Worm (Caenorhabditis elegans) whole organism, L4 larva: ENCODE results near the gene timm-17B.1.

Source experiments
- R02D3.7 ChIP-seq: fragments of 150-350 bp; sonication (generic microtip); optimal IDR thresholded peaks from 3 replicates; lab custom pipeline; 2014; ENCODE audit warnings: missing biosample characterization, missing genetic modification characterization
- ceh-44 ChIP-seq: fragments of 200-800 bp; sonication (Bioruptor generic); IDR thresholded peaks from 2 replicates; pipeline ENCODE4 v1.3.6; 2022; ENCODE audit warnings: missing genetic modification reagents, missing genetic modification characterization, missing compliant biosample characterization
- ceh-82 ChIP-seq: sonication (generic microtip); optimal IDR thresholded peaks from 2 replicates; lab custom pipeline; 2017; ENCODE audit warnings: missing biosample characterization, missing genetic modification characterization
- duxl-1 ChIP-seq: sonication (generic microtip); optimal IDR thresholded peaks from 2 replicates; lab custom pipeline; 2016; ENCODE audit warnings: mild to moderate bottlenecking, missing genetic modification characterization, moderate library complexity, missing compliant biosample characterization; ENCODE audit not compliant: poor library complexity
- dve-1 ChIP-seq: sonication (generic microtip); optimal IDR thresholded peaks from 2 replicates; lab custom pipeline; 2017; ENCODE audit warnings: antibody characterized with exemption, mild to moderate bottlenecking, missing genetic modification characterization, missing compliant biosample characterization; ENCODE audit not compliant: insufficient read depth
- egl-27 ChIP-seq: sonication (generic microtip); optimal IDR thresholded peaks from 3 replicates; lab custom pipeline; 2017; ENCODE audit warnings: missing biosample characterization, missing genetic modification reagents, missing genetic modification characterization
- hif-1 ChIP-seq, 2 experiments: sonication (generic microtip); optimal IDR thresholded peaks; 2 replicates each; lab custom pipeline; 2016 to 2017; ENCODE audit warnings: missing compliant biosample characterization in 2 of 2, missing genetic modification characterization in 2 of 2, missing genetic modification reagents in 2 of 2, missing genotype in 2 of 2, mild to moderate bottlenecking in 1 of 2
- lin-15B ChIP-seq: fragments of 150-350 bp; sonication (generic microtip); optimal IDR thresholded peaks from 3 replicates; lab custom pipeline; 2014; ENCODE audit warnings: missing biosample characterization, missing genetic modification characterization
- lin-39 ChIP-seq: fragments of 150-350 bp; optimal IDR thresholded peaks from 2 replicates; lab custom pipeline; 2014; ENCODE audit warnings: missing biosample characterization, missing genetic modification reagents, missing genetic modification characterization
- nhr-11 ChIP-seq: fragments of 150-350 bp; optimal IDR thresholded peaks from 2 replicates; lab custom pipeline; 2014; ENCODE audit warnings: missing biosample characterization, missing genetic modification characterization
- nhr-28 ChIP-seq: fragments of 150-350 bp; optimal IDR thresholded peaks from 2 replicates; lab custom pipeline; 2014; ENCODE audit warnings: missing biosample characterization, missing genetic modification characterization
- saeg-2 ChIP-seq: fragments of 200-800 bp; sonication (Bioruptor generic); IDR thresholded peaks from 2 replicates; pipeline ENCODE4 v1.3.6; 2022; ENCODE audit warnings: missing genetic modification reagents, missing genetic modification characterization, missing compliant biosample characterization
- snpc-4 ChIP-seq: fragments of 150-350 bp; optimal IDR thresholded peaks from 2 replicates; lab custom pipeline; 2014; ENCODE audit warnings: missing biosample characterization, missing genetic modification characterization

DNA sequence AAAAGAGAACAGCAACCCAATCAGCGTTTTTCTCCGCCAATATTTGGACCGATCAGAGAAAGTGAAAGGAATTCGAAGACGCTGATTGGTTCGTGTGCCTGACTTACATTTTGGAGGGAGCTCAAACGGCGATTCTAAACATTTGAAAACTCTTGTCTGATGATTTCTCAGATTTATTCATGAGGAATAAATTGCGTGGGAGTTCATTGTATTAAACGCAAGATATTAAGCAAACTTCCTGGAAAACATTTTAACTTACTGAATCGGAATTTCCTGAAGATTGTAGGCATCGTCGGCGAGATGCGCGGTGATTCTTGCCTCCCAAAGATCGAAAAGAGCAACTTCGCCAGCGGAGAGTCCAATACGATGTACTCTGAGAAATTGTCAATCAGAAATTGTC lies 20.7 kb downstream of the timm-17B.1 start, which contains the start of gene K08F11.1:
- TF ChIP-seq hif-1 (tag; optimal IDR thresholded peaks at IDR 0.05; lab: Kevin White, UChicago) (no peak), ceh-44 (no peak), nhr-11 (tag; lab: Kevin White, UChicago) (no peak), duxl-1 (tag; lab: Kevin White, UChicago) (no peak), ceh-82 (tag; lab: Kevin White, UChicago) (no peak), saeg-2 (no peak), egl-27 (no peak), nhr-28 (no peak), R02D3.7 (tag; lab: Kevin White, UChicago) (no peak), snpc-4 (no peak), lin-39 (no peak), dve-1 (tag; lab: Kevin White, UChicago) (no peak), lin-15B (tag; lab: Kevin White, UChicago) (no peak)
